Worm (Caenorhabditis elegans) whole organism, late embryonic: ENCODE results near the gene fbxc-44.

ENCODE experiments used
- F13H6.1 ChIP-seq: sonication (generic microtip); optimal IDR thresholded peaks from 2 replicates; lab custom pipeline; 2016; ENCODE audit warnings: missing genetic modification characterization, missing compliant biosample characterization
- ama-1 ChIP-seq: fragments of 150-350 bp; optimal IDR thresholded peaks from 2 replicates; lab custom pipeline; 2014
- ceh-2 ChIP-seq: sonication (generic microtip); optimal IDR thresholded peaks from 2 replicates; lab custom pipeline; 2016; ENCODE audit warnings: missing genotype, missing genetic modification characterization, missing compliant biosample characterization
- ceh-34 ChIP-seq: sonication (generic microtip); optimal IDR thresholded peaks from 2 replicates; lab custom pipeline; 2016; ENCODE audit warnings: mild to moderate bottlenecking, missing genetic modification characterization, missing compliant biosample characterization
- hlh-13 ChIP-seq: fragments of 200-800 bp; sonication (Bioruptor generic); optimal IDR thresholded peaks from 2 replicates; lab custom pipeline; 2018; ENCODE audit warnings: mild to moderate bottlenecking, missing genetic modification characterization, missing compliant biosample characterization
- nhr-11 ChIP-seq: fragments of 150-350 bp; optimal IDR thresholded peaks from 2 replicates; lab custom pipeline; 2014; ENCODE audit warnings: missing biosample characterization, missing genetic modification characterization
- odd-2 ChIP-seq: sonication (generic microtip); optimal IDR thresholded peaks from 2 replicates; lab custom pipeline; 2017; ENCODE audit warnings: antibody characterized with exemption, mild to moderate bottlenecking, missing genetic modification characterization, missing compliant biosample characterization
- pag-3 ChIP-seq: sonication (generic microtip); optimal IDR thresholded peaks from 2 replicates; lab custom pipeline; 2016; ENCODE audit warnings: missing compliant biosample characterization, missing genetic modification characterization, borderline replicate concordance
- pqm-1 ChIP-seq: sonication (generic microtip); optimal IDR thresholded peaks from 2 replicates; lab custom pipeline; 2016; ENCODE audit warnings: missing genetic modification characterization, missing compliant biosample characterization
- syd-9 ChIP-seq: sonication (generic microtip); optimal IDR thresholded peaks from 2 replicates; lab custom pipeline; 2016; ENCODE audit warnings: mild to moderate bottlenecking, missing genetic modification characterization, moderate library complexity, missing compliant biosample characterization
- tbx-2 ChIP-seq: sonication (generic microtip); optimal IDR thresholded peaks from 2 replicates; lab custom pipeline; 2016; ENCODE audit warnings: missing genetic modification characterization, missing compliant biosample characterization
- tbx-7 ChIP-seq: sonication (generic microtip); optimal IDR thresholded peaks from 2 replicates; lab custom pipeline; 2016; ENCODE audit warnings: missing genotype, missing genetic modification characterization, missing compliant biosample characterization
- unc-55 ChIP-seq: sonication (generic microtip); optimal IDR thresholded peaks from 2 replicates; lab custom pipeline; 2017; ENCODE audit warnings: missing biosample characterization, missing genetic modification reagents, missing genetic modification characterization
- unc-86 ChIP-seq: sonication (generic microtip); optimal IDR thresholded peaks from 2 replicates; lab custom pipeline; 2016; ENCODE audit warnings: missing genetic modification characterization, missing compliant biosample characterization

DNA sequence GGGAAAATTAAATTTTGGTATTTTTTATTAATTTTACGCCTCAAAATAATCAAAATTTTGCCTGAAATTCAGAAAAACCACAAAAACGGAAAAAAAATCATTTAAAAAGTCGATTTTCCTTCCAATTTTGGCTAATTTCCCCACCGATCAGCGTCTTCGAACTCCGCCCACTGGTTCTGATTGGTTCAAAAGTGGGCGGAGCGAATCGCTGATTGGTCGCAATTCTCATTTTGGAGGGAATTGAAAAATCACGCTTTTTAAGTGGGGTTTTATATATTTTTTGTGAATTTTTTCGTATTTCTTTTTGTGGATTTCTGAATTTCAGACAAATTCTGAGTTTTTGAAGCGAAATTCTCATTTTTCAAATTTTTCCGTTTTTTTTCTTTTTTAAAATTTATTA lies 49.4 kb upstream of the fbxc-44 start:
- TF ChIP-seq syd-9 (tag; lab: Kevin White, UChicago) (no peak), unc-86 (no peak), F13H6.1 (no peak), pag-3 (no peak), hlh-13 (GFP tag; lab: Kevin White, UChicago) (no peak), tbx-2 (no peak), ceh-34 (tag; lab: Kevin White, UChicago) (no peak), ama-1 (no peak), unc-55 (GFP tag; lab: Kevin White, UChicago) (no peak), ceh-2 (tag; lab: Kevin White, UChicago) (no peak), nhr-11 (tag; lab: Kevin White, UChicago) (no peak), pqm-1 (tag; lab: Kevin White, UChicago) (no peak), tbx-7 (tag; lab: Kevin White, UChicago) (no peak), odd-2 (no peak)
